Worm (Caenorhabditis elegans): ENCODE data around the gene ZK84.5.

Gene ZK84.5

ce11 chrII:5990668-5991067, 25.6 kb downstream of the ZK84.5 start, which contains the start of gene ins-3:
Gene ins-3, minus strand, starts transcription at chrII:5990768.
- TF ChIP-seq F22D6.2 (tag; optimal IDR thresholded peaks at IDR 0.05) = no peak
- TF ChIP-seq F55B11.4 (tag; optimal IDR thresholded peaks at IDR 0.05; ENCODE audit: borderline replicate concordance, insufficient read depth) = no peak
- TF ChIP-seq rcor-1 (GFP tag; IDR thresholded peaks at IDR 0.05) = no peak
- no peak for TF ChIP-seq gei-17 (GFP tag; optimal IDR thresholded peaks at IDR 0.05)
- no peak for TF ChIP-seq sptf-2 (GFP tag; optimal IDR thresholded peaks at IDR 0.05)
- TF ChIP-seq T26A5.8 (tag; optimal IDR thresholded peaks at IDR 0.05) = no peak
- TF ChIP-seq lsy-27 (tag; optimal IDR thresholded peaks at IDR 0.05; ENCODE audit: borderline replicate concordance, insufficient read depth) = no peak
- TF ChIP-seq ccch-3 (GFP tag; optimal IDR thresholded peaks at IDR 0.05) = no peak
- TF ChIP-seq nhr-179 (tag; optimal IDR thresholded peaks at IDR 0.05) = no peak

ce11 chrII:5988224-5988623, 28.1 kb downstream of the ZK84.5 start, which contains the start of gene ins-2:
Gene ins-2, plus strand, starts transcription at chrII:5988524.
- TF ChIP-seq attf-6 (GFP tag; IDR thresholded peaks at IDR 0.05) = no peak
- no peak for TF ChIP-seq die-1 (tag; optimal IDR thresholded peaks at IDR 0.05)
- TF ChIP-seq tbp1 (GFP tag; optimal IDR thresholded peaks at IDR 0.05) = no peak
- TF ChIP-seq ceh-100 (GFP tag; IDR thresholded peaks at IDR 0.05) = no peak
- TF ChIP-seq snpc-4 (GFP tag; optimal IDR thresholded peaks at IDR 0.05) = no peak
- TF ChIP-seq snpc-4 (tag; optimal IDR thresholded peaks at IDR 0.05) = no peak
- TF ChIP-seq zim-3 (tag; optimal IDR thresholded peaks at IDR 0.05) = no peak
- no peak for TF ChIP-seq nfyb-1 (GFP tag; IDR thresholded peaks at IDR 0.05)
- TF ChIP-seq sea-2 (GFP tag; IDR thresholded peaks at IDR 0.05) = no peak
- no peak for TF ChIP-seq madf-8 (GFP tag; conservative IDR thresholded peaks at IDR 0.05)
- no peak for TF ChIP-seq ztf-3 (GFP tag; optimal IDR thresholded peaks at IDR 0.05)
- TF ChIP-seq zfh-2 (GFP tag; conservative IDR thresholded peaks at IDR 0.05) = no peak
- no peak for TF ChIP-seq nhr-27 (tag; optimal IDR thresholded peaks at IDR 0.05)
- TF ChIP-seq F39B2.1 (GFP tag; IDR thresholded peaks at IDR 0.05) = no peak
- TF ChIP-seq C06A6.2 (GFP tag; conservative IDR thresholded peaks at IDR 0.05) = no peak
- no peak for TF ChIP-seq egrh-3 (GFP tag; IDR thresholded peaks at IDR 0.05)
- TF ChIP-seq B0336.3 (GFP tag; IDR thresholded peaks at IDR 0.05) = no peak
- no peak for TF ChIP-seq T07F8.4 (tag; optimal IDR thresholded peaks at IDR 0.05)
- TF ChIP-seq egl-18 (GFP tag; IDR thresholded peaks at IDR 0.05) = no peak
- no peak for TF ChIP-seq unc-130 (GFP tag; optimal IDR thresholded peaks at IDR 0.05)
- TF ChIP-seq ama-1 (optimal IDR thresholded peaks at IDR 0.05) = no peak
- no peak for TF ChIP-seq ama-1 (GFP tag; optimal IDR thresholded peaks at IDR 0.05)

ce11 chrII:5974878-5975277, 41.4 kb downstream of the ZK84.5 start, which contains the start of gene B0034.5:
Gene B0034.5, minus strand, starts transcription at chrII:5974978.
- TF ChIP-seq attf-3 (GFP tag; conservative IDR thresholded peaks at IDR 0.05) = no peak

ce11 chrII:5969303-5969702, 47.0 kb downstream of the ZK84.5 start, which contains the start of gene B0034.4:
Gene B0034.4, minus strand, starts transcription at chrII:5969531.
- no peak for TF ChIP-seq mxl-1 (tag; optimal IDR thresholded peaks at IDR 0.05)
- no peak for TF ChIP-seq Y67H2A.10 (GFP tag; conservative IDR thresholded peaks at IDR 0.05)
- TF ChIP-seq nhr-120 (GFP tag; IDR thresholded peaks at IDR 0.05) = no peak
- no peak for TF ChIP-seq ztf-26 (tag; optimal IDR thresholded peaks at IDR 0.05)
- no peak for TF ChIP-seq atf-7 (tag; optimal IDR thresholded peaks at IDR 0.05)
- TF ChIP-seq Y53G8AR.9 (GFP tag; conservative IDR thresholded peaks at IDR 0.05) = no peak
- TF ChIP-seq mel-28 (tag; optimal IDR thresholded peaks at IDR 0.05; ENCODE audit: borderline replicate concordance) = no peak
- no peak for TF ChIP-seq bed-1 (GFP tag; IDR thresholded peaks at IDR 0.05)
- TF ChIP-seq T26A5.8 (tag; optimal IDR thresholded peaks at IDR 0.05) = no peak
- TF ChIP-seq snpc-3.4 (tag; optimal IDR thresholded peaks at IDR 0.05) = no peak
- no peak for TF ChIP-seq lag-1 (GFP tag; IDR thresholded peaks at IDR 0.05)
- TF ChIP-seq ztf-3 (GFP tag; optimal IDR thresholded peaks at IDR 0.05) = no peak
- TF ChIP-seq ceh-58 (GFP tag; IDR thresholded peaks at IDR 0.05) = no peak
- TF ChIP-seq ztf-28 (GFP tag; IDR thresholded peaks at IDR 0.05) = no peak
- TF ChIP-seq nfya-1 (tag; optimal IDR thresholded peaks at IDR 0.05; ENCODE audit: borderline replicate concordance, insufficient read depth) = no peak
- TF ChIP-seq egl-18 (GFP tag; IDR thresholded peaks at IDR 0.05) = no peak
- no peak for TF ChIP-seq C17E4.6 (GFP tag; IDR thresholded peaks at IDR 0.05)
- no peak for TF ChIP-seq cebp-2 (GFP tag; IDR thresholded peaks at IDR 0.05)

Data from whole organism, young adult.